Fruit fly (Drosophila melanogaster) whole organism, embryonic: ENCODE data around the gene CG17111.

Experiments
- Atf-2 ChIP-seq: fragments of 200-800 bp; sonication (Bioruptor generic); optimal IDR thresholded peaks from 2 replicates; lab custom pipeline; 2016; ENCODE audit warnings: missing biosample characterization, missing genetic modification characterization
- Bteb2 ChIP-seq: fragments of 200-800 bp; sonication (Bioruptor generic); optimal IDR thresholded peaks from 2 replicates; lab custom pipeline; 2016; ENCODE audit warnings: missing biosample characterization, missing genetic modification characterization
- CG12744 ChIP-seq: fragments of 200-800 bp; sonication (Bioruptor generic); optimal IDR thresholded peaks from 2 replicates; lab custom pipeline; 2016; ENCODE audit warnings: missing biosample characterization, missing genetic modification characterization
- CG1602 ChIP-seq: fragments of 200-800 bp; sonication (Bioruptor generic); optimal IDR thresholded peaks from 3 replicates; lab custom pipeline; 2016; ENCODE audit warnings: missing biosample characterization, missing genetic modification characterization
- CG16779 ChIP-seq: fragments of 200-800 bp; sonication (Bioruptor generic); IDR thresholded peaks from 2 replicates; pipeline ENCODE4 v1.3.6; 2022; ENCODE audit warnings: missing biosample characterization, missing genetic modification characterization
- CG17829 ChIP-seq: fragments of 200-800 bp; optimal IDR thresholded peaks from 2 replicates; lab custom pipeline; 2019; ENCODE audit warnings: missing biosample characterization, mild to moderate bottlenecking, missing genetic modification characterization, moderate library complexity
- CG18011 ChIP-seq: fragments of 200-800 bp; sonication (Bioruptor generic); optimal IDR thresholded peaks from 2 replicates; lab custom pipeline; 2017; ENCODE audit warnings: missing biosample characterization, missing genetic modification characterization, mild to moderate bottlenecking, moderate library complexity, missing genotype
- CG18619 ChIP-seq: fragments of 200-800 bp; sonication (Bioruptor generic); optimal IDR thresholded peaks from 3 replicates; lab custom pipeline; 2017; ENCODE audit warnings: missing biosample characterization, mild to moderate bottlenecking, missing genetic modification characterization
- CG2120 ChIP-seq: fragments of 200-800 bp; sonication (Bioruptor generic); optimal IDR thresholded peaks from 3 replicates; lab custom pipeline; 2016; ENCODE audit warnings: missing biosample characterization, missing genetic modification characterization
- CG31441 ChIP-seq: fragments of 200-800 bp; sonication (Bioruptor generic); IDR thresholded peaks from 2 replicates; pipeline ENCODE4 v1.3.6; 2022; ENCODE audit warnings: missing biosample characterization, missing genetic modification characterization
- CG34376 ChIP-seq: fragments of 200-800 bp; sonication (Bioruptor generic); optimal IDR thresholded peaks from 2 replicates; lab custom pipeline; 2018; ENCODE audit warnings: missing biosample characterization, mild to moderate bottlenecking, missing genetic modification characterization
- CG6683 ChIP-seq: fragments of 200-800 bp; sonication (Bioruptor generic); optimal IDR thresholded peaks from 2 replicates; lab custom pipeline; 2017; ENCODE audit warnings: missing biosample characterization, mild to moderate bottlenecking, missing genetic modification characterization, missing genetic modification reagents
- CG7963 ChIP-seq: fragments of 200-800 bp; sonication (Bioruptor generic); IDR thresholded peaks from 3 replicates; pipeline ENCODE4 v1.3.6; 2022; ENCODE audit warnings: missing biosample characterization, missing genetic modification characterization; ENCODE audit not compliant: partially characterized antibody
- CG8290 ChIP-seq, 3 experiments: fragments of 200-800 bp; sonication (Bioruptor generic); optimal IDR thresholded peaks; 2 replicates each; lab custom pipeline; 2016 to 2019; ENCODE audit warnings: missing biosample characterization in 3 of 3, missing genetic modification characterization in 3 of 3, mild to moderate bottlenecking in 2 of 3, moderate library complexity in 1 of 3
- CG9609 ChIP-seq: fragments of 200-800 bp; sonication (Bioruptor generic); optimal IDR thresholded peaks from 3 replicates; lab custom pipeline; 2016; ENCODE audit warnings: missing biosample characterization, missing genetic modification characterization
- CG9932 ChIP-seq: fragments of 200-800 bp; sonication (Bioruptor generic); IDR thresholded peaks from 2 replicates; pipeline ENCODE4 v1.3.6; 2022; ENCODE audit warnings: missing biosample characterization, missing genetic modification characterization
- CTCF ChIP-seq: fragments of 200-800 bp; sonication (Bioruptor generic); optimal IDR thresholded peaks from 2 replicates; lab custom pipeline; 2017; ENCODE audit warnings: missing biosample characterization, mild to moderate bottlenecking, missing genetic modification characterization, moderate library complexity
- Eip74EF ChIP-seq, 2 experiments: fragments of 200-800 bp in 1 of 2; fragments of >200 bp in 1 of 2; sonication (Bioruptor generic) in 1 of 2; optimal IDR thresholded peaks; 2 replicates each; lab custom pipeline; 2017 to 2019; ENCODE audit warnings: missing biosample characterization in 2 of 2, missing genetic modification characterization in 2 of 2, mild to moderate bottlenecking in 1 of 2, moderate library complexity in 1 of 2
- Ets65A ChIP-seq: fragments of 200-800 bp; sonication (Bioruptor generic); peaks from one replicate; lab custom pipeline; 2016; ENCODE audit warnings: missing biosample characterization, missing genetic modification characterization
- Ets97D ChIP-seq: fragments of 200-800 bp; sonication (Bioruptor generic); optimal IDR thresholded peaks from 3 replicates; lab custom pipeline; 2016; ENCODE audit warnings: missing biosample characterization, missing genetic modification characterization
- Hr3 ChIP-seq: fragments of 200-800 bp; sonication (Bioruptor generic); optimal IDR thresholded peaks from 3 replicates; lab custom pipeline; 2016; ENCODE audit warnings: missing biosample characterization, missing genetic modification characterization
- Pdp1 ChIP-seq, 2 experiments: fragments of 200-800 bp; sonication (Bioruptor generic); optimal IDR thresholded peaks; 3 replicates each; lab custom pipeline; 2016; ENCODE audit warnings: missing biosample characterization in 2 of 2, missing genetic modification characterization in 2 of 2, mild to moderate bottlenecking in 1 of 2, moderate library complexity in 1 of 2
- Scr ChIP-seq: fragments of 200-800 bp; sonication (Bioruptor generic); IDR thresholded peaks from 2 replicates; pipeline ENCODE4 v1.3.6; 2022; ENCODE audit warnings: missing biosample characterization, missing genetic modification characterization; ENCODE audit not compliant: partially characterized antibody
- Sry-β ChIP-seq: fragments of 200-800 bp; sonication (Bioruptor generic); optimal IDR thresholded peaks from 2 replicates; lab custom pipeline; 2018; ENCODE audit warnings: missing biosample characterization, mild to moderate bottlenecking, missing genetic modification characterization, moderate library complexity
- Stat92E ChIP-seq, 3 experiments: fragments of >200 bp in 2 of 3; fragments of 200-800 bp in 1 of 3; sonication (Bioruptor generic) in 1 of 3; optimal IDR thresholded peaks; 2 replicates each; lab custom pipeline; 2017 to 2019; ENCODE audit warnings: missing biosample characterization in 3 of 3, missing genetic modification characterization in 3 of 3, mild to moderate bottlenecking in 1 of 3, moderate library complexity in 1 of 3
- Usf ChIP-seq: fragments of 200-800 bp; sonication (Bioruptor generic); optimal IDR thresholded peaks from 2 replicates; lab custom pipeline; 2017; ENCODE audit warnings: missing genotype, missing biosample characterization, missing genetic modification characterization
- ap ChIP-seq: fragments of 200-800 bp; sonication (Bioruptor generic); IDR thresholded peaks from 2 replicates; pipeline ENCODE4 v1.3.6; 2022; ENCODE audit warnings: missing biosample characterization, missing genetic modification characterization
- ash1 ChIP-seq: fragments of 200-800 bp; sonication (Bioruptor generic); optimal IDR thresholded peaks from 2 replicates; lab custom pipeline; 2018; ENCODE audit warnings: missing biosample characterization, mild to moderate bottlenecking, missing genetic modification characterization
- br ChIP-seq: fragments of >200 bp; optimal IDR thresholded peaks from 2 replicates; lab custom pipeline; 2017
- chif ChIP-seq, 2 experiments: fragments of 200-800 bp; sonication (Bioruptor generic); optimal IDR thresholded peaks; 3 replicates each; lab custom pipeline; 2016; ENCODE audit warnings: missing biosample characterization in 2 of 2, missing genetic modification characterization in 2 of 2
- dmrt99B ChIP-seq: fragments of 200-800 bp; sonication (Bioruptor generic); optimal IDR thresholded peaks from 2 replicates; lab custom pipeline; 2018; ENCODE audit warnings: missing biosample characterization, mild to moderate bottlenecking, missing genetic modification characterization, moderate library complexity
- eve ChIP-seq, 2 experiments: fragments of >200 bp; optimal IDR thresholded peaks; 2 replicates each; lab custom pipeline; 2017; ENCODE audit warnings: missing biosample characterization in 2 of 2, missing genetic modification characterization in 2 of 2
- fd3F ChIP-seq: fragments of 200-800 bp; sonication (Bioruptor generic); optimal IDR thresholded peaks from 2 replicates; lab custom pipeline; 2018; ENCODE audit warnings: missing biosample characterization, mild to moderate bottlenecking, missing genetic modification characterization, moderate library complexity
- gro ChIP-seq: fragments of 200-800 bp; sonication (Bioruptor generic); optimal IDR thresholded peaks from 2 replicates; lab custom pipeline; 2016; ENCODE audit warnings: missing biosample characterization, missing genetic modification characterization
- gt ChIP-seq: fragments of 200-800 bp; sonication (Bioruptor generic); IDR thresholded peaks from 2 replicates; pipeline ENCODE4 v1.3.6; 2022; ENCODE audit warnings: missing biosample characterization, missing genetic modification characterization
- jumu ChIP-seq: fragments of 200-800 bp; sonication (Bioruptor generic); optimal IDR thresholded peaks from 3 replicates; lab custom pipeline; 2016; ENCODE audit warnings: missing biosample characterization, missing genetic modification characterization
- kah ChIP-seq: fragments of 200-800 bp; sonication (Bioruptor generic); optimal IDR thresholded peaks from 2 replicates; lab custom pipeline; 2018; ENCODE audit warnings: missing biosample characterization, mild to moderate bottlenecking, missing genetic modification characterization
- kay ChIP-seq: fragments of 200-800 bp; sonication (Bioruptor generic); optimal IDR thresholded peaks from 2 replicates; lab custom pipeline; 2016; ENCODE audit warnings: missing biosample characterization, missing genetic modification characterization
- ken ChIP-seq: fragments of 200-800 bp; sonication (Bioruptor generic); IDR thresholded peaks from 3 replicates; pipeline ENCODE4 v1.3.6; 2022; ENCODE audit warnings: missing biosample characterization, missing genetic modification characterization
- lilli ChIP-seq: fragments of 200-800 bp; sonication (Bioruptor generic); optimal IDR thresholded peaks from 3 replicates; lab custom pipeline; 2016; ENCODE audit warnings: missing biosample characterization, missing genetic modification characterization
- luna ChIP-seq: fragments of 200-800 bp; sonication (Bioruptor generic); optimal IDR thresholded peaks from 2 replicates; lab custom pipeline; 2016; ENCODE audit warnings: missing biosample characterization, missing genetic modification characterization
- nau ChIP-seq: fragments of 200-800 bp; sonication (Bioruptor generic); optimal IDR thresholded peaks from 3 replicates; lab custom pipeline; 2017; ENCODE audit warnings: missing biosample characterization, mild to moderate bottlenecking, missing genetic modification characterization, missing genetic modification reagents
- p53 ChIP-seq: fragments of 200-800 bp; sonication (Bioruptor generic); optimal IDR thresholded peaks from 2 replicates; lab custom pipeline; 2016; ENCODE audit warnings: missing biosample characterization, missing genetic modification characterization
- pb ChIP-seq: fragments of 200-800 bp; sonication (Bioruptor generic); optimal IDR thresholded peaks from 3 replicates; lab custom pipeline; 2016; ENCODE audit warnings: missing biosample characterization, missing genetic modification characterization
- psq ChIP-seq: fragments of 200-800 bp; sonication (Bioruptor generic); optimal IDR thresholded peaks from 2 replicates; lab custom pipeline; 2017; ENCODE audit warnings: missing biosample characterization, missing genetic modification characterization
- rib ChIP-seq: fragments of 200-800 bp; sonication (Bioruptor generic); IDR thresholded peaks from 2 replicates; pipeline ENCODE4 v1.3.6; 2022; ENCODE audit warnings: missing biosample characterization, missing genetic modification characterization
- row ChIP-seq: fragments of 200-800 bp; sonication (Bioruptor generic); IDR thresholded peaks from 3 replicates; pipeline ENCODE4 v1.3.6; 2022; ENCODE audit warnings: missing biosample characterization, missing genetic modification characterization
- sens ChIP-seq: fragments of 200-800 bp; sonication (Bioruptor generic); peaks from one replicate; lab custom pipeline; 2016; ENCODE audit warnings: missing biosample characterization, missing genetic modification characterization
- sima ChIP-seq: fragments of 200-800 bp; sonication (Bioruptor generic); optimal IDR thresholded peaks from 2 replicates; lab custom pipeline; 2016; ENCODE audit warnings: missing biosample characterization, missing genetic modification characterization
- tin ChIP-seq: fragments of 200-800 bp; sonication (Bioruptor generic); optimal IDR thresholded peaks from 3 replicates; lab custom pipeline; 2016; ENCODE audit warnings: missing biosample characterization, missing genetic modification characterization
- tio ChIP-seq: fragments of 200-800 bp; sonication (Bioruptor generic); optimal IDR thresholded peaks from 2 replicates; lab custom pipeline; 2017; ENCODE audit warnings: missing biosample characterization, missing genetic modification characterization, inconsistent platforms
- ttk ChIP-seq: fragments of 200-800 bp; sonication (Bioruptor generic); IDR thresholded peaks from 2 replicates; pipeline ENCODE4 v2.1.2; 2022; ENCODE audit warnings: missing biosample characterization, missing genetic modification characterization

Gene CG17111

DNA sequence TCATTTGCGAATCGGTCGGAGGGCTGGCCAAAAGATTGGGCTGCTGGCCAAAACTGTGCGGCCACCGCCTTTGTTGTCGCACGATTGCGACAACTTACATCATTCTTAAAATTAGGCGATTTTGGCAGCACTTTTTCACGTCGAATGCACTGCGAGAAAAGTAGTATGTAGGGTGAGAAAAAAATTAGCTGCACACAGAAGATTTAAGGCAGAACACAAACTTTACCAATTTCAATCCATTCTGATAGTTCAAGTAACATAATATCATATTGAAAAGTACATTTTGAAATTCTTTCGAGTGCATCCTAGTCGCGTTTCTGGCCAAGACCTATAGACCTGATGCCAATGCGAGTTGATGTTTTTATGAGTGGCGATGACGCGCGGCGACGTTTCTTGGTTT is 38.6 kb downstream of the CG17111 start (continued):
- 0 out of 2 replicates have a peak, but pooled peaks have one; percentile 34 for TF ChIP-seq CG31441 (GFP tag; lab: Robert Waterston, UW)
- no peak for TF ChIP-seq Hr3 (GFP tag; lab: Kevin White, UChicago)
- peak; percentile 49 for TF ChIP-seq CG12744 (GFP tag; lab: Kevin White, UChicago)
- peak; percentile 54 for TF ChIP-seq luna (GFP tag; lab: Kevin White, UChicago)
- peak; percentile 58 to 64 for TF ChIP-seq Pdp1 (GFP tag; optimal IDR thresholded peaks at IDR 0.05; lab: Kevin White, UChicago)
- peak; percentile 52 for TF ChIP-seq Atf-2 (GFP tag; lab: Kevin White, UChicago)
- TF ChIP-seq CG34376 (GFP tag; lab: Kevin White, UChicago), result no peak
- TF ChIP-seq row (GFP tag; lab: Robert Waterston, UW), result peak; percentile 71
- TF ChIP-seq pb, result no peak
- TF ChIP-seq kah (GFP tag; lab: Kevin White, UChicago), result no peak
- TF ChIP-seq Bteb2 (GFP tag; lab: Kevin White, UChicago), result peak; percentile 43
- peak; percentile 11 to 24 for TF ChIP-seq chif (GFP tag; optimal IDR thresholded peaks at IDR 0.05; lab: Kevin White, UChicago)
- no peak for TF ChIP-seq nau
- TF ChIP-seq dmrt99B (tag; lab: Kevin White, UChicago), result peak; percentile 41
- peak; percentile 75 for TF ChIP-seq lilli
- peak; percentile 74 for TF ChIP-seq Ets65A (GFP tag; lab: Kevin White, UChicago)
- no peak for TF ChIP-seq tio (GFP tag; lab: Kevin White, UChicago)
- no peak for TF ChIP-seq ash1 (GFP tag; lab: Kevin White, UChicago)
- TF ChIP-seq kay (GFP tag; lab: Kevin White, UChicago), result no peak
- TF ChIP-seq CG9932, result peak; percentile 90
- peak; percentile 37 for TF ChIP-seq CG18619 (GFP tag; lab: Kevin White, UChicago)
- TF ChIP-seq ttk (GFP tag; lab: Robert Waterston, UW), result 0 out of 2 replicates have a peak, but pooled peaks have one; percentile 28
- peak; percentile 79 for TF ChIP-seq CG2120 (GFP tag; lab: Kevin White, UChicago)
- TF ChIP-seq gro (GFP tag; lab: Kevin White, UChicago), result no peak
- TF ChIP-seq Stat92E (GFP tag; optimal IDR thresholded peaks at IDR 0.05; lab: Kevin White, UChicago), result no peak
- no peak for TF ChIP-seq Sry-β (GFP tag; lab: Kevin White, UChicago)
- peak; percentile 18 for TF ChIP-seq jumu (GFP tag; lab: Kevin White, UChicago)
- TF ChIP-seq rib (GFP tag; lab: Robert Waterston, UW), result peak; percentile 50
- no peak for TF ChIP-seq psq (GFP tag; lab: Kevin White, UChicago)
- no peak for TF ChIP-seq Eip74EF (GFP tag; optimal IDR thresholded peaks at IDR 0.05; lab: Kevin White, UChicago)
- peak; percentile 42 for TF ChIP-seq tin (GFP tag; lab: Kevin White, UChicago)
- no peak for TF ChIP-seq CTCF (GFP tag; lab: Kevin White, UChicago)
- TF ChIP-seq CG9609, result peak; percentile 65
- peak; percentile 60 for TF ChIP-seq fd3F (GFP tag; lab: Kevin White, UChicago)
- no peak for TF ChIP-seq Scr (GFP tag; lab: Robert Waterston, UW)
- TF ChIP-seq CG18011 (GFP tag; lab: Kevin White, UChicago), result no peak
- TF ChIP-seq Usf (GFP tag; lab: Kevin White, UChicago), result no peak
- no peak for TF ChIP-seq br
- no peak for TF ChIP-seq gt
- TF ChIP-seq ap (GFP tag; lab: Robert Waterston, UW), result no peak; the same call in 1 of the 2 replicates
- TF ChIP-seq CG16779 (GFP tag; lab: Robert Waterston, UW), result no peak
- 0 out of 3 replicates have a peak, but pooled peaks have one; percentile 12 for TF ChIP-seq ken (GFP tag; lab: Robert Waterston, UW)
- no peak for TF ChIP-seq CG17829 (tag; lab: Kevin White, UChicago)
- peak; percentile 2 for TF ChIP-seq CG1602 (GFP tag; lab: Kevin White, UChicago)
- no peak for TF ChIP-seq p53 (GFP tag; lab: Kevin White, UChicago)
- no peak for TF ChIP-seq CG8290 (GFP tag; optimal IDR thresholded peaks at IDR 0.05; lab: Kevin White, UChicago)
- TF ChIP-seq CG8290 (tag; optimal IDR thresholded peaks at IDR 0.05; lab: Kevin White, UChicago), result no peak
- no peak for TF ChIP-seq Ets97D (GFP tag; lab: Kevin White, UChicago)
- TF ChIP-seq CG7963 (GFP tag; lab: Robert Waterston, UW), result no peak
- TF ChIP-seq CG6683 (GFP tag; lab: Kevin White, UChicago), result no peak
- no peak for TF ChIP-seq sima
- TF ChIP-seq sens (GFP tag; lab: Kevin White, UChicago), result peak; percentile 81
- no peak for TF ChIP-seq eve (GFP tag; optimal IDR thresholded peaks at IDR 0.05; lab: Kevin White, UChicago)
